Worm (Caenorhabditis elegans): ENCODE results near the gene C10G8.2.

- TF ChIP-seq flt-1 (GFP tag; IDR thresholded peaks at IDR 0.05) (no peak), T22C8.4 (GFP tag; IDR thresholded peaks at IDR 0.05) (no peak)
Observed at ce11 chrV:5273770-5274169, 40.4 kb upstream of the C10G8.2 start, which contains the start of gene natc-2.
